Fruit fly (Drosophila melanogaster) whole organism, embryonic: ENCODE data around the gene Ccdc58.

Experiments used
- B-H2 ChIP-seq: fragments of 200-800 bp; sonication (Bioruptor generic); optimal IDR thresholded peaks from 2 replicates; lab custom pipeline; 2018; ENCODE audit warnings: missing biosample characterization, mild to moderate bottlenecking, missing genetic modification characterization
- CG10366 ChIP-seq: fragments of 200-800 bp; sonication (Bioruptor generic); IDR thresholded peaks from 2 replicates; pipeline ENCODE4 v1.3.6; 2022; ENCODE audit warnings: missing biosample characterization, missing genetic modification characterization
- CG10654 ChIP-seq: fragments of 200-800 bp; sonication (Bioruptor generic); optimal IDR thresholded peaks from 2 replicates; lab custom pipeline; 2016; ENCODE audit warnings: missing biosample characterization, missing genetic modification characterization
- CG10959 ChIP-seq: fragments of 200-800 bp; sonication (Bioruptor generic); IDR thresholded peaks from 2 replicates; pipeline ENCODE4 v1.3.6; 2022; ENCODE audit warnings: missing biosample characterization, missing genetic modification characterization
- CG11695 ChIP-seq: fragments of 200-800 bp; sonication (Bioruptor generic); IDR thresholded peaks from 3 replicates; pipeline ENCODE4 v1.3.6; 2022; ENCODE audit warnings: missing biosample characterization, missing genetic modification characterization
- CG11696 ChIP-seq: fragments of 200-800 bp; sonication (Bioruptor generic); IDR thresholded peaks from 2 replicates; pipeline ENCODE4 v1.3.6; 2022; ENCODE audit warnings: missing biosample characterization, missing genetic modification characterization
- CG12104 ChIP-seq: fragments of 200-800 bp; sonication (Bioruptor generic); optimal IDR thresholded peaks from 3 replicates; lab custom pipeline; 2016; ENCODE audit warnings: missing biosample characterization, missing genetic modification characterization
- CG12219 ChIP-seq: fragments of 200-800 bp; sonication (Bioruptor generic); optimal IDR thresholded peaks from 3 replicates; lab custom pipeline; 2018; ENCODE audit warnings: missing biosample characterization, mild to moderate bottlenecking, missing genetic modification characterization
- CG13624 ChIP-seq: fragments of 200-800 bp; sonication (Bioruptor generic); optimal IDR thresholded peaks from 2 replicates; lab custom pipeline; 2016; ENCODE audit warnings: missing biosample characterization, missing genetic modification characterization
- CG17186 ChIP-seq: fragments of 200-800 bp; sonication (Bioruptor generic); optimal IDR thresholded peaks from 3 replicates; lab custom pipeline; 2017; ENCODE audit warnings: missing biosample characterization, missing genetic modification reagents, missing genetic modification characterization
- CG18476 ChIP-seq: fragments of 200-800 bp; sonication (Bioruptor generic); optimal IDR thresholded peaks from 2 replicates; lab custom pipeline; 2016; ENCODE audit warnings: missing biosample characterization, mild to moderate bottlenecking, missing genetic modification characterization
- CG31365 ChIP-seq: fragments of 200-800 bp; sonication (Bioruptor generic); optimal IDR thresholded peaks from 2 replicates; lab custom pipeline; 2018; ENCODE audit warnings: missing biosample characterization, mild to moderate bottlenecking, missing genetic modification characterization
- CG4282 ChIP-seq: fragments of 200-800 bp; sonication (Bioruptor generic); optimal IDR thresholded peaks from 2 replicates; lab custom pipeline; 2016; ENCODE audit warnings: missing biosample characterization, missing genetic modification characterization
- CG4328 ChIP-seq: fragments of 200-800 bp; sonication (Bioruptor generic); optimal IDR thresholded peaks from 3 replicates; lab custom pipeline; 2017; ENCODE audit warnings: missing biosample characterization, missing genetic modification reagents, missing genetic modification characterization
- CG4854 ChIP-seq: fragments of 200-800 bp; sonication (Bioruptor generic); optimal IDR thresholded peaks from 2 replicates; lab custom pipeline; 2016; ENCODE audit warnings: missing biosample characterization, missing genetic modification characterization, inconsistent platforms
- CG5180 ChIP-seq: fragments of 200-800 bp; sonication (Bioruptor generic); optimal IDR thresholded peaks from 3 replicates; lab custom pipeline; 2017; ENCODE audit warnings: missing biosample characterization, missing genetic modification characterization, mild to moderate bottlenecking, moderate library complexity, missing genetic modification reagents
- CG6175 ChIP-seq: fragments of 200-800 bp; sonication (Bioruptor generic); IDR thresholded peaks from 3 replicates; pipeline ENCODE4 v1.3.6; 2022; ENCODE audit warnings: missing biosample characterization, missing genetic modification characterization
- CG8924 ChIP-seq: fragments of 200-800 bp; optimal IDR thresholded peaks from 3 replicates; lab custom pipeline; 2019; ENCODE audit warnings: missing biosample characterization, mild to moderate bottlenecking, missing genetic modification characterization, moderate library complexity
- CG8944 ChIP-seq: fragments of 200-800 bp; sonication (Bioruptor generic); optimal IDR thresholded peaks from 3 replicates; lab custom pipeline; 2016; ENCODE audit warnings: missing biosample characterization, missing genetic modification characterization
- CG9215 ChIP-seq: fragments of 200-800 bp; sonication (Bioruptor generic); IDR thresholded peaks from 2 replicates; pipeline ENCODE4 v1.3.6; 2022; ENCODE audit warnings: missing biosample characterization, missing genetic modification characterization
- CG9932 ChIP-seq: fragments of 200-800 bp; sonication (Bioruptor generic); IDR thresholded peaks from 2 replicates; pipeline ENCODE4 v1.3.6; 2022; ENCODE audit warnings: missing biosample characterization, missing genetic modification characterization
- CTCF ChIP-seq: fragments of 200-800 bp; sonication (Bioruptor generic); optimal IDR thresholded peaks from 2 replicates; lab custom pipeline; 2017; ENCODE audit warnings: missing biosample characterization, mild to moderate bottlenecking, missing genetic modification characterization, moderate library complexity
- Chrac-16 ChIP-seq: fragments of 200-800 bp; sonication (Bioruptor generic); optimal IDR thresholded peaks from 3 replicates; lab custom pipeline; 2016; ENCODE audit warnings: missing biosample characterization, missing genetic modification characterization
- CrebB ChIP-seq: fragments of 200-800 bp; sonication (Bioruptor generic); optimal IDR thresholded peaks from 3 replicates; lab custom pipeline; 2018; ENCODE audit warnings: missing biosample characterization, mild to moderate bottlenecking, missing genetic modification characterization
- D ChIP-seq, 2 experiments: fragments of 200-800 bp in 1 of 2; fragments of >200 bp in 1 of 2; sonication (Bioruptor generic) in 1 of 2; optimal IDR thresholded peaks; 2 replicates in 1 of 2; 3 replicates in 1 of 2; lab custom pipeline; 2017; ENCODE audit warnings: mild to moderate bottlenecking in 1 of 2, missing biosample characterization in 1 of 2, missing genetic modification characterization in 1 of 2, missing genetic modification reagents in 1 of 2
- Dip3 ChIP-seq: fragments of 200-800 bp; sonication (Bioruptor generic); optimal IDR thresholded peaks from 3 replicates; lab custom pipeline; 2016; ENCODE audit warnings: missing biosample characterization, missing genetic modification characterization
- E2f1 ChIP-seq: fragments of 200-800 bp; sonication (Bioruptor generic); IDR thresholded peaks from 2 replicates; pipeline ENCODE4 v1.3.6; 2022; ENCODE audit warnings: missing biosample characterization, missing genetic modification characterization
- Ets97D ChIP-seq: fragments of 200-800 bp; sonication (Bioruptor generic); optimal IDR thresholded peaks from 3 replicates; lab custom pipeline; 2016; ENCODE audit warnings: missing biosample characterization, missing genetic modification characterization
- HmgD ChIP-seq: fragments of 200-800 bp; sonication (Bioruptor generic); optimal IDR thresholded peaks from 3 replicates; lab custom pipeline; 2016; ENCODE audit warnings: missing biosample characterization, missing genetic modification characterization
- Hmx ChIP-seq: fragments of 200-800 bp; sonication (Bioruptor generic); optimal IDR thresholded peaks from 2 replicates; lab custom pipeline; 2016; ENCODE audit warnings: missing biosample characterization, missing genetic modification characterization
- Hr39 ChIP-seq: fragments of >200 bp; optimal IDR thresholded peaks from 2 replicates; lab custom pipeline; 2017
- Kr ChIP-seq: fragments of 200-800 bp; sonication (Bioruptor generic); optimal IDR thresholded peaks from 2 replicates; lab custom pipeline; 2017; ENCODE audit warnings: missing biosample characterization, mild to moderate bottlenecking, missing genetic modification characterization
- Med ChIP-seq: fragments of 200-800 bp; sonication (Bioruptor generic); peaks from one replicate; lab custom pipeline; 2016; ENCODE audit warnings: missing biosample characterization, missing genetic modification characterization, mild to moderate bottlenecking, inconsistent platforms, moderate library complexity
- Mrtf ChIP-seq: fragments of 200-800 bp; sonication (Bioruptor generic); IDR thresholded peaks from 3 replicates; pipeline ENCODE4 v1.3.6; 2022; ENCODE audit warnings: missing biosample characterization, missing genetic modification characterization
- Myb ChIP-seq: fragments of 200-800 bp; sonication (Bioruptor generic); optimal IDR thresholded peaks from 2 replicates; lab custom pipeline; 2016; ENCODE audit warnings: missing biosample characterization, missing genetic modification characterization
- NFAT ChIP-seq: fragments of 200-800 bp; sonication (Bioruptor generic); IDR thresholded peaks from 2 replicates; pipeline ENCODE4 v1.3.6; 2022; ENCODE audit warnings: missing biosample characterization, missing genetic modification characterization
- Nf-YA ChIP-seq: fragments of 200-800 bp; sonication (Bioruptor generic); IDR thresholded peaks from 2 replicates; pipeline ENCODE4 v1.3.6; 2022; ENCODE audit warnings: missing biosample characterization, missing genetic modification characterization
- Optix ChIP-seq: fragments of 200-800 bp; sonication (Bioruptor generic); IDR thresholded peaks from 3 replicates; pipeline ENCODE4 v1.3.6; 2022; ENCODE audit warnings: missing biosample characterization, missing genetic modification characterization
- Rfx ChIP-seq: fragments of 200-800 bp; sonication (Bioruptor generic); IDR thresholded peaks from 2 replicates; pipeline ENCODE4 v1.3.6; 2022; ENCODE audit warnings: missing biosample characterization, missing genetic modification characterization
- Vsx1 ChIP-seq: fragments of 200-800 bp; sonication (Bioruptor generic); optimal IDR thresholded peaks from 2 replicates; lab custom pipeline; 2017; ENCODE audit warnings: missing biosample characterization, mild to moderate bottlenecking, missing genetic modification characterization, missing genetic modification reagents
- ac ChIP-seq: fragments of 200-800 bp; sonication (Bioruptor generic); optimal IDR thresholded peaks from 3 replicates; lab custom pipeline; 2017; ENCODE audit warnings: missing biosample characterization, mild to moderate bottlenecking, missing genetic modification characterization
- ara ChIP-seq: fragments of 200-800 bp; sonication (Bioruptor generic); IDR thresholded peaks from 2 replicates; pipeline ENCODE4 v1.3.6; 2022; ENCODE audit warnings: missing biosample characterization, missing genetic modification characterization
- bsh ChIP-seq, 2 experiments: fragments of 200-800 bp; sonication (Bioruptor generic); optimal IDR thresholded peaks; 2 replicates each; lab custom pipeline; 2017 to 2018; ENCODE audit warnings: mild to moderate bottlenecking in 2 of 2, missing biosample characterization in 2 of 2, missing genetic modification characterization in 2 of 2, moderate library complexity in 1 of 2
- grn ChIP-seq: fragments of 200-800 bp; sonication (Bioruptor generic); optimal IDR thresholded peaks from 3 replicates; lab custom pipeline; 2017; ENCODE audit warnings: missing biosample characterization, missing genetic modification characterization
- nau ChIP-seq: fragments of 200-800 bp; sonication (Bioruptor generic); optimal IDR thresholded peaks from 3 replicates; lab custom pipeline; 2017; ENCODE audit warnings: missing biosample characterization, mild to moderate bottlenecking, missing genetic modification characterization, missing genetic modification reagents
- odd ChIP-seq: fragments of 200-800 bp; sonication (Bioruptor generic); optimal IDR thresholded peaks from 2 replicates; lab custom pipeline; 2017; ENCODE audit warnings: missing biosample characterization, mild to moderate bottlenecking, missing genetic modification characterization
- pfk ChIP-seq: fragments of 200-800 bp; sonication (Bioruptor generic); optimal IDR thresholded peaks from 2 replicates; lab custom pipeline; 2018; ENCODE audit warnings: missing biosample characterization, mild to moderate bottlenecking, missing genetic modification characterization, moderate library complexity
- slp2 ChIP-seq: fragments of 200-800 bp; sonication (Bioruptor generic); optimal IDR thresholded peaks from 2 replicates; lab custom pipeline; 2016; ENCODE audit warnings: missing biosample characterization, missing genetic modification characterization
- tin ChIP-seq: fragments of 200-800 bp; sonication (Bioruptor generic); optimal IDR thresholded peaks from 3 replicates; lab custom pipeline; 2016; ENCODE audit warnings: missing biosample characterization, missing genetic modification characterization
- toy ChIP-seq: fragments of 200-800 bp; sonication (Bioruptor generic); IDR thresholded peaks from 2 replicates; pipeline ENCODE4 v1.3.6; 2022; ENCODE audit warnings: missing biosample characterization, missing genetic modification characterization
- zfh1 ChIP-seq: fragments of 200-800 bp; sonication (Bioruptor generic); IDR thresholded peaks from 3 replicates; pipeline ENCODE4 v1.3.6; 2022; ENCODE audit warnings: missing biosample characterization, missing genetic modification characterization

Gene Ccdc58

dm6 chr3L:19790929-19791687 is 13.9 kb upstream of the Ccdc58 start (continued):
- TF ChIP-seq CG10959 (no peak), ac (no peak), CG10366 (peak; percentile 19; the same call in 1 of the 2 replicates), pfk (GFP tag; lab: Kevin White, UChicago) (no peak), Rfx (GFP tag; lab: Robert Waterston, UW) (peak; percentile 56), Ets97D (GFP tag; lab: Kevin White, UChicago) (peak; percentile 6), zfh1 (GFP tag; lab: Robert Waterston, UW) (peak; percentile 32; the same call in 2 of the 3 replicates), CG4854 (GFP tag; lab: Kevin White, UChicago) (no peak), Hmx (GFP tag; lab: Kevin White, UChicago) (peak; percentile 13), CG8924 (tag; lab: Kevin White, UChicago) (peak; percentile 68), NFAT (peak; percentile 29; the same call in 1 of the 2 replicates), CG13624 (peak; percentile 64), CG10654 (GFP tag; lab: Kevin White, UChicago) (peak; percentile 61), CrebB (tag; lab: Kevin White, UChicago) (no peak), CG31365 (tag; lab: Kevin White, UChicago) (no peak), CG6175 (GFP tag; lab: Robert Waterston, UW) (no peak), CTCF (no peak), Kr (GFP tag; lab: Kevin White, UChicago) (no peak), CG12104 (GFP tag; lab: Kevin White, UChicago) (peak; percentile 48), CG17186 (no peak), grn (no peak), slp2 (GFP tag; lab: Kevin White, UChicago) (peak; percentile 38), Vsx1 (GFP tag; lab: Kevin White, UChicago) (no peak), CG11695 (GFP tag; lab: Robert Waterston, UW) (peak; percentile 41; the same call in 1 of the 3 replicates), CG9932 (GFP tag; lab: Robert Waterston, UW) (peak; percentile 71), CG5180 (no peak), Myb (peak; percentile 22), ara (GFP tag; lab: Robert Waterston, UW) (peak; percentile 42; the same call in 1 of the 2 replicates), Nf-YA (no peak), CG8944 (GFP tag; lab: Kevin White, UChicago) (peak; percentile 67), Dip3 (GFP tag; lab: Kevin White, UChicago) (peak; percentile 60), CG9215 (GFP tag; lab: Robert Waterston, UW) (peak; percentile 65), toy (GFP tag; lab: Robert Waterston, UW) (no peak), Hr39 (lab: Kevin White, UChicago) (no peak), Med (peak; percentile 86), odd (GFP tag; lab: Kevin White, UChicago) (no peak), tin (GFP tag; lab: Kevin White, UChicago) (peak; percentile 69), CG18476 (GFP tag; lab: Kevin White, UChicago) (peak; percentile 52), E2f1 (GFP tag; lab: Robert Waterston, UW) (peak; percentile 38), CG4282 (GFP tag; lab: Kevin White, UChicago) (no peak), CG12219 (no peak), Chrac-16 (GFP tag; lab: Kevin White, UChicago) (peak; percentile 72), HmgD (GFP tag; lab: Kevin White, UChicago) (no peak), B-H2 (GFP tag; lab: Kevin White, UChicago) (peak; percentile 31), nau (GFP tag; lab: Kevin White, UChicago) (peak; percentile 3), D (optimal IDR thresholded peaks at IDR 0.05; lab: Kevin White, UChicago) (no peak), D (GFP tag; optimal IDR thresholded peaks at IDR 0.05; lab: Kevin White, UChicago) (peak; percentile 66), CG11696 (GFP tag; lab: Robert Waterston, UW) (no peak), bsh (GFP tag; optimal IDR thresholded peaks at IDR 0.05; lab: Kevin White, UChicago) (peak; percentile 38 to 48), Optix (GFP tag; lab: Robert Waterston, UW) (no peak), Mrtf (GFP tag; lab: Robert Waterston, UW) (no peak), CG4328 (GFP tag; lab: Kevin White, UChicago) (peak; percentile 21)
